Worm (Caenorhabditis elegans) whole organism, L2 larva: ENCODE data around the gene flp-16.

ENCODE experiments used
- C34F6.9 ChIP-seq: fragments of 150-350 bp; optimal IDR thresholded peaks from 2 replicates; lab custom pipeline; 2014; ENCODE audit warnings: missing biosample characterization, missing genetic modification characterization
- Y55F3AM.14 ChIP-seq: fragments of 200-800 bp; sonication (Bioruptor generic); optimal IDR thresholded peaks from 2 replicates; lab custom pipeline; 2018; ENCODE audit warnings: mild to moderate bottlenecking, missing genetic modification characterization, missing compliant biosample characterization
- alr-1 ChIP-seq: fragments of 150-350 bp; optimal IDR thresholded peaks from 2 replicates; lab custom pipeline; 2014; ENCODE audit warnings: missing biosample characterization, missing genetic modification characterization
- aly-2 ChIP-seq: fragments of 150-350 bp; optimal IDR thresholded peaks from 2 replicates; lab custom pipeline; 2014; ENCODE audit warnings: missing biosample characterization, missing genetic modification characterization
- blmp-1 ChIP-seq: sonication (generic microtip); optimal IDR thresholded peaks from 2 replicates; lab custom pipeline; 2017; ENCODE audit warnings: missing genetic modification characterization, mild to moderate bottlenecking, missing compliant biosample characterization, antibody characterized with exemption, moderate library complexity; ENCODE audit not compliant: insufficient read depth
- ceh-16 ChIP-seq: fragments of 150-350 bp; optimal IDR thresholded peaks from 2 replicates; lab custom pipeline; 2014; ENCODE audit warnings: missing biosample characterization, missing genetic modification characterization
- crh-2 ChIP-seq: sonication (generic microtip); optimal IDR thresholded peaks from 2 replicates; lab custom pipeline; 2017; ENCODE audit warnings: missing biosample characterization, missing genetic modification characterization
- dmd-4 ChIP-seq: sonication (generic microtip); optimal IDR thresholded peaks from 2 replicates; lab custom pipeline; 2017; ENCODE audit warnings: missing biosample characterization, missing genetic modification characterization
- egl-27 ChIP-seq: sonication (generic microtip); optimal IDR thresholded peaks from 3 replicates; lab custom pipeline; 2017; ENCODE audit warnings: missing biosample characterization, missing genetic modification reagents, missing genetic modification characterization
- fos-1 ChIP-seq: fragments of 150-350 bp; optimal IDR thresholded peaks from 2 replicates; lab custom pipeline; 2014; ENCODE audit warnings: missing biosample characterization, missing genetic modification characterization
- gmeb-1 ChIP-seq: fragments of 150-350 bp; optimal IDR thresholded peaks from 2 replicates; lab custom pipeline; 2014; ENCODE audit warnings: missing biosample characterization, missing genetic modification characterization
- lin-13 ChIP-seq: fragments of 150-350 bp; optimal IDR thresholded peaks from 2 replicates; lab custom pipeline; 2014; ENCODE audit warnings: missing biosample characterization, missing genetic modification reagents, missing genetic modification characterization
- mab-5 ChIP-seq: fragments of 150-350 bp; optimal IDR thresholded peaks from 2 replicates; lab custom pipeline; 2014; ENCODE audit warnings: missing biosample characterization, missing genetic modification characterization
- mbf-1 ChIP-seq: sonication (generic microtip); optimal IDR thresholded peaks from 2 replicates; lab custom pipeline; 2017; ENCODE audit warnings: missing biosample characterization, missing genetic modification characterization
- mdl-1 ChIP-seq, 2 experiments: fragments of 150-350 bp in 1 of 2; sonication (generic microtip) in 1 of 2; optimal IDR thresholded peaks; 2 replicates each; lab custom pipeline; 2017; ENCODE audit warnings: missing biosample characterization in 2 of 2, missing genetic modification characterization in 2 of 2
- nhr-10 ChIP-seq: sonication (generic microtip); optimal IDR thresholded peaks from 2 replicates; lab custom pipeline; 2017; ENCODE audit warnings: missing biosample characterization, missing genetic modification characterization
- nhr-11 ChIP-seq: fragments of 150-350 bp; optimal IDR thresholded peaks from 2 replicates; lab custom pipeline; 2014; ENCODE audit warnings: missing biosample characterization, missing genetic modification characterization
- nhr-129 ChIP-seq: fragments of 150-350 bp; optimal IDR thresholded peaks from 2 replicates; lab custom pipeline; 2014; ENCODE audit warnings: missing biosample characterization, missing genetic modification characterization
- nhr-21 ChIP-seq: fragments of 150-350 bp; optimal IDR thresholded peaks from 2 replicates; lab custom pipeline; 2014; ENCODE audit warnings: missing biosample characterization, missing genetic modification characterization
- nhr-23 ChIP-seq: fragments of 150-350 bp; optimal IDR thresholded peaks from 2 replicates; lab custom pipeline; 2014; ENCODE audit warnings: missing biosample characterization, missing genetic modification reagents, missing genetic modification characterization
- nhr-237 ChIP-seq: fragments of 150-350 bp; optimal IDR thresholded peaks from 2 replicates; lab custom pipeline; 2014; ENCODE audit warnings: missing biosample characterization, missing genetic modification characterization
- nhr-25 ChIP-seq: fragments of 150-350 bp; sonication (generic microtip); optimal IDR thresholded peaks from 3 replicates; lab custom pipeline; 2014; ENCODE audit warnings: missing biosample characterization, missing genetic modification characterization
- nhr-6 ChIP-seq: fragments of 150-350 bp; optimal IDR thresholded peaks from 2 replicates; lab custom pipeline; 2014; ENCODE audit warnings: missing biosample characterization, missing genetic modification characterization
- nhr-77 ChIP-seq: fragments of 150-350 bp; optimal IDR thresholded peaks from 2 replicates; lab custom pipeline; 2014; ENCODE audit warnings: missing biosample characterization, missing genetic modification characterization
- peb-1 ChIP-seq: fragments of 150-350 bp; optimal IDR thresholded peaks from 2 replicates; lab custom pipeline; 2014; ENCODE audit warnings: missing biosample characterization, missing genetic modification characterization
- sem-4 ChIP-seq: fragments of 150-350 bp; optimal IDR thresholded peaks from 2 replicates; lab custom pipeline; 2014; ENCODE audit warnings: missing biosample characterization, missing genetic modification reagents, missing genetic modification characterization
- skn-1 ChIP-seq: sonication (generic microtip); optimal IDR thresholded peaks from 2 replicates; lab custom pipeline; 2017; ENCODE audit warnings: missing biosample characterization, missing genetic modification characterization
- sma-3 ChIP-seq: sonication (generic microtip); optimal IDR thresholded peaks from 2 replicates; lab custom pipeline; 2016; ENCODE audit warnings: missing genetic modification reagents, missing genetic modification characterization, missing compliant biosample characterization
- snpc-4 ChIP-seq: fragments of 150-350 bp; optimal IDR thresholded peaks from 2 replicates; lab custom pipeline; 2014; ENCODE audit warnings: missing biosample characterization, missing genetic modification characterization
- unc-39 ChIP-seq: fragments of 150-350 bp; optimal IDR thresholded peaks from 2 replicates; lab custom pipeline; 2014; ENCODE audit warnings: missing biosample characterization, missing genetic modification characterization
- unc-55 ChIP-seq: fragments of 150-350 bp; sonication (generic microtip); optimal IDR thresholded peaks from 3 replicates; lab custom pipeline; 2014; ENCODE audit warnings: missing biosample characterization, missing genetic modification reagents, missing genetic modification characterization
- unc-62 ChIP-seq: fragments of 150-350 bp; optimal IDR thresholded peaks from 2 replicates; lab custom pipeline; 2014; ENCODE audit warnings: missing biosample characterization, missing genetic modification reagents, missing genetic modification characterization
- zag-1 ChIP-seq: fragments of 150-350 bp; optimal IDR thresholded peaks from 2 replicates; lab custom pipeline; 2014; ENCODE audit warnings: missing biosample characterization, missing genetic modification characterization
- ztf-4 ChIP-seq: fragments of 150-350 bp; optimal IDR thresholded peaks from 2 replicates; lab custom pipeline; 2014; ENCODE audit warnings: missing biosample characterization, missing genetic modification characterization

flp-16 gene

ce11 chrII:13279216-13280123, 44.4 kb downstream of the flp-16 start:
- TF ChIP-seq lin-13 (GFP tag; lab: Kevin White, UChicago): no peak
- peak; percentile 28 for TF ChIP-seq sma-3 (GFP tag; lab: Kevin White, UChicago)
- TF ChIP-seq unc-55 (GFP tag; lab: Kevin White, UChicago): peak; percentile 0
- peak; percentile 54 for TF ChIP-seq ztf-4 (tag; lab: Kevin White, UChicago)
- TF ChIP-seq, all 48 proteins: peak for 3

ce11 chrII:13282566-13282965, 47.5 kb downstream of the flp-16 start:
- no peak for TF ChIP-seq nhr-129 (tag; lab: Kevin White, UChicago)
- no peak for TF ChIP-seq C34F6.9 (tag; lab: Kevin White, UChicago)
- TF ChIP-seq sma-3 (GFP tag; lab: Kevin White, UChicago): no peak
- TF ChIP-seq egl-27 (tag; lab: Kevin White, UChicago): no peak
- no peak for TF ChIP-seq crh-2 (tag; lab: Kevin White, UChicago)
- TF ChIP-seq nhr-237 (tag; lab: Kevin White, UChicago): no peak
- TF ChIP-seq zag-1 (tag; lab: Kevin White, UChicago): no peak
- TF ChIP-seq gmeb-1 (tag; lab: Kevin White, UChicago): no peak
- no peak for TF ChIP-seq nhr-77 (tag; lab: Kevin White, UChicago)
- TF ChIP-seq mdl-1 (tag; optimal IDR thresholded peaks at IDR 0.05; lab: Kevin White, UChicago): no peak
- no peak for TF ChIP-seq mbf-1 (tag; lab: Kevin White, UChicago)
- no peak for TF ChIP-seq unc-62 (GFP tag; lab: Kevin White, UChicago)
- TF ChIP-seq blmp-1 (tag; lab: Kevin White, UChicago): no peak
- TF ChIP-seq nhr-11 (tag; lab: Kevin White, UChicago): no peak
- no peak for TF ChIP-seq skn-1 (tag; lab: Kevin White, UChicago)
- no peak for TF ChIP-seq sem-4 (tag; lab: Kevin White, UChicago)
- TF ChIP-seq aly-2 (tag; lab: Kevin White, UChicago): no peak
- TF ChIP-seq peb-1 (tag; lab: Kevin White, UChicago): no peak

ce11 chrII:13283486-13283885, 48.4 kb downstream of the flp-16 start:
- TF ChIP-seq nhr-25 (tag; lab: Kevin White, UChicago): no peak
- no peak for TF ChIP-seq dmd-4 (tag; lab: Kevin White, UChicago)
- TF ChIP-seq sem-4 (tag; lab: Kevin White, UChicago): no peak
- TF ChIP-seq aly-2 (tag; lab: Kevin White, UChicago): no peak
- TF ChIP-seq ztf-4 (tag; lab: Kevin White, UChicago): no peak
- no peak for TF ChIP-seq alr-1
- no peak for TF ChIP-seq mbf-1 (tag; lab: Kevin White, UChicago)
- no peak for TF ChIP-seq unc-39 (tag; lab: Kevin White, UChicago)
- no peak for TF ChIP-seq peb-1 (tag; lab: Kevin White, UChicago)

ce11 chrII:13284148-13284547, 49.0 kb downstream of the flp-16 start:
- no peak for TF ChIP-seq nhr-23 (tag; lab: Kevin White, UChicago)
- no peak for TF ChIP-seq crh-2 (tag; lab: Kevin White, UChicago)
- TF ChIP-seq Y55F3AM.14: no peak
- no peak for TF ChIP-seq gmeb-1 (tag; lab: Kevin White, UChicago)
- TF ChIP-seq mdl-1 (tag; optimal IDR thresholded peaks at IDR 0.05; lab: Kevin White, UChicago): no peak
- no peak for TF ChIP-seq C34F6.9 (tag; lab: Kevin White, UChicago)
- TF ChIP-seq mab-5 (tag; lab: Kevin White, UChicago): no peak
- TF ChIP-seq nhr-10 (tag; lab: Kevin White, UChicago): no peak
- no peak for TF ChIP-seq unc-62 (GFP tag; lab: Kevin White, UChicago)
- no peak for TF ChIP-seq alr-1

- TF ChIP-seq unc-62 (GFP tag; lab: Kevin White, UChicago) (no peak), fos-1 (tag; lab: Kevin White, UChicago) (no peak), blmp-1 (tag; lab: Kevin White, UChicago) (no peak), ceh-16 (no peak), nhr-10 (tag; lab: Kevin White, UChicago) (no peak), dmd-4 (tag; lab: Kevin White, UChicago) (no peak), snpc-4 (no peak), nhr-21 (tag; lab: Kevin White, UChicago) (no peak), unc-39 (tag; lab: Kevin White, UChicago) (no peak), unc-55 (GFP tag; lab: Kevin White, UChicago) (no peak), nhr-6 (no peak)
Measured at ce11 chrII:13285729-13286128, 50.6 kb downstream of the flp-16 start, which contains the start of gene ztf-22. TSS of gene ztf-22 (minus strand) at chrII:13285829.
